Worm (Caenorhabditis elegans): ENCODE data around the gene cal-2.

DNA sequence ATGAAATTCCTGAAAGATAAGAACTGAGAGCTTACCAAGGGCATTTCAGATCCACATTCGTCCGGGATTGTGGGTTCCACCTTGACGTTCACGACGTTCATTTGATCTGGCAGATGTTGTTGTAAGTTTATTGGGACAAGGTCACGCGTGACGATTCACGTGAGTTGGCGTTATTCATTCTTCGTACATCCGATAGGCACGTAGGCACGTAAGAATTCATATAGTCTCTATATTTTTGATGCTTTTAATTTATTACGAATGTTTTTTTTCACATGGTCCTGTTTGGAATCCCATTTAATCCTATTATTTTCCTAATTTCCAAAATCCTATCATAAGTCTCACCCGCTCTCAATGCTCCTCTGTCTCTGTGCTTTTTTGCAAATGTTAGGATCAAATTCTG, 48.6 kb upstream of the cal-2 start, which contains the start of gene B0457.4:
- TF ChIP-seq ceh-58 (GFP tag; IDR thresholded peaks at IDR 0.05) (no peak), F10E7.11 (tag; optimal IDR thresholded peaks at IDR 0.05) (no peak), F57C9.4 (tag; optimal IDR thresholded peaks at IDR 0.05) (no peak), madf-10 (tag; optimal IDR thresholded peaks at IDR 0.05) (no peak), ceh-91 (GFP tag; IDR thresholded peaks at IDR 0.05) (no peak)

Data from whole organism, young adult.